Worm (Caenorhabditis elegans) whole organism, L3 larva: ENCODE data around the gene sulp-8.

Source experiments
- ama-1 ChIP-seq: fragments of 150-350 bp; optimal IDR thresholded peaks from 2 replicates; lab custom pipeline; 2018
- ceh-16 ChIP-seq: sonication (generic microtip); optimal IDR thresholded peaks from 2 replicates; lab custom pipeline; 2017; ENCODE audit warnings: missing biosample characterization, missing genetic modification characterization
- ceh-28 ChIP-seq: fragments of 150-350 bp; optimal IDR thresholded peaks from 2 replicates; lab custom pipeline; 2014; ENCODE audit warnings: missing biosample characterization, missing genetic modification reagents, missing genetic modification characterization
- ceh-82 ChIP-seq: fragments of 150-350 bp; optimal IDR thresholded peaks from 2 replicates; lab custom pipeline; 2014; ENCODE audit warnings: missing biosample characterization, missing genetic modification characterization
- daf-12 ChIP-seq: fragments of 150-350 bp; optimal IDR thresholded peaks from 2 replicates; lab custom pipeline; 2014; ENCODE audit warnings: missing biosample characterization, missing genetic modification reagents, missing genetic modification characterization
- egl-27 ChIP-seq: sonication (generic microtip); optimal IDR thresholded peaks from 4 replicates; lab custom pipeline; 2017; ENCODE audit warnings: missing biosample characterization, missing genetic modification reagents, missing genetic modification characterization
- egl-5 ChIP-seq: fragments of 150-350 bp; optimal IDR thresholded peaks from 2 replicates; lab custom pipeline; 2017; ENCODE audit warnings: missing biosample characterization, missing genetic modification reagents, missing genetic modification characterization, inconsistent platforms
- elt-1 ChIP-seq: fragments of 150-350 bp; optimal IDR thresholded peaks from 2 replicates; lab custom pipeline; 2014; ENCODE audit warnings: missing biosample characterization, missing genetic modification characterization
- elt-2 ChIP-seq: sonication (generic microtip); optimal IDR thresholded peaks from 2 replicates; lab custom pipeline; 2016; ENCODE audit warnings: missing genetic modification reagents, mild to moderate bottlenecking, missing genetic modification characterization, missing compliant biosample characterization
- eor-1 ChIP-seq, 2 experiments: fragments of 150-350 bp; optimal IDR thresholded peaks; 2 replicates each; lab custom pipeline; 2014 to 2018; ENCODE audit warnings: missing biosample characterization in 2 of 2, missing genetic modification characterization in 2 of 2
- fkh-10 ChIP-seq: sonication (generic microtip); optimal IDR thresholded peaks from 2 replicates; lab custom pipeline; 2017; ENCODE audit warnings: missing biosample characterization, missing genetic modification reagents, missing genetic modification characterization
- fkh-2 ChIP-seq: fragments of 150-350 bp; optimal IDR thresholded peaks from 2 replicates; lab custom pipeline; 2014; ENCODE audit warnings: missing biosample characterization, missing genetic modification reagents, missing genetic modification characterization
- fos-1 ChIP-seq: fragments of 150-350 bp; optimal IDR thresholded peaks from 2 replicates; lab custom pipeline; 2014; ENCODE audit warnings: missing biosample characterization, missing genetic modification characterization
- hmg-11 ChIP-seq: sonication (generic microtip); optimal IDR thresholded peaks from 2 replicates; lab custom pipeline; 2016; ENCODE audit warnings: missing genetic modification characterization, missing compliant biosample characterization
- jun-1 ChIP-seq: fragments of 150-350 bp; optimal IDR thresholded peaks from 2 replicates; lab custom pipeline; 2014; ENCODE audit warnings: missing biosample characterization, missing genetic modification reagents, missing genetic modification characterization
- lin-15B ChIP-seq: fragments of 150-350 bp; optimal IDR thresholded peaks from 2 replicates; lab custom pipeline; 2014; ENCODE audit warnings: missing biosample characterization, missing genetic modification characterization
- lin-39 ChIP-seq: fragments of 150-350 bp; optimal IDR thresholded peaks from 2 replicates; lab custom pipeline; 2018; ENCODE audit warnings: missing biosample characterization, missing genetic modification reagents, missing genetic modification characterization
- mml-1 ChIP-seq: fragments of 150-350 bp; sonication (generic microtip); optimal IDR thresholded peaks from 3 replicates; lab custom pipeline; 2014; ENCODE audit warnings: missing biosample characterization, missing genetic modification characterization
- nfya-1 ChIP-seq: sonication (generic microtip); optimal IDR thresholded peaks from 2 replicates; lab custom pipeline; 2017; ENCODE audit warnings: missing genetic modification characterization, mild to moderate bottlenecking, missing compliant biosample characterization, antibody characterized with exemption, moderate library complexity; ENCODE audit not compliant: insufficient read depth
- nhr-12 ChIP-seq: fragments of 150-350 bp; optimal IDR thresholded peaks from 2 replicates; lab custom pipeline; 2014; ENCODE audit warnings: missing biosample characterization, missing genetic modification characterization
- nhr-23 ChIP-seq: fragments of 150-350 bp; optimal IDR thresholded peaks from 2 replicates; lab custom pipeline; 2014; ENCODE audit warnings: missing biosample characterization, missing genetic modification reagents, missing genetic modification characterization
- nhr-25 ChIP-seq: sonication (generic microtip); optimal IDR thresholded peaks from 2 replicates; lab custom pipeline; 2017; ENCODE audit warnings: missing biosample characterization, missing genetic modification characterization
- nhr-67 ChIP-seq: fragments of 150-350 bp; optimal IDR thresholded peaks from 2 replicates; lab custom pipeline; 2014; ENCODE audit warnings: missing biosample characterization, missing genetic modification characterization
- nhr-76 ChIP-seq: fragments of 150-350 bp; sonication (generic microtip); optimal IDR thresholded peaks from 5 replicates; lab custom pipeline; 2014; ENCODE audit warnings: missing biosample characterization, missing genetic modification characterization
- nhr-77 ChIP-seq: fragments of 150-350 bp; optimal IDR thresholded peaks from 2 replicates; lab custom pipeline; 2014; ENCODE audit warnings: missing biosample characterization, missing genetic modification characterization
- pha-4 ChIP-seq: fragments of 150-350 bp; optimal IDR thresholded peaks from 2 replicates; lab custom pipeline; 2014; ENCODE audit warnings: missing biosample characterization, missing genetic modification reagents, missing genetic modification characterization
- sea-2 ChIP-seq: fragments of 150-350 bp; sonication (generic microtip); optimal IDR thresholded peaks from 4 replicates; lab custom pipeline; 2014; ENCODE audit warnings: missing biosample characterization, missing genetic modification reagents, missing genetic modification characterization
- skn-1 ChIP-seq: fragments of 150-350 bp; optimal IDR thresholded peaks from 2 replicates; lab custom pipeline; 2014; ENCODE audit warnings: missing biosample characterization, missing genetic modification characterization
- snpc-4 ChIP-seq: fragments of 150-350 bp; optimal IDR thresholded peaks from 2 replicates; lab custom pipeline; 2014; ENCODE audit warnings: missing biosample characterization, missing genetic modification characterization
- tbx-2 ChIP-seq: sonication (generic microtip); optimal IDR thresholded peaks from 2 replicates; lab custom pipeline; 2016; ENCODE audit warnings: mild to moderate bottlenecking, missing genetic modification characterization, missing compliant biosample characterization
- unc-39 ChIP-seq: sonication (generic microtip); optimal IDR thresholded peaks from 4 replicates; lab custom pipeline; 2017; ENCODE audit warnings: missing biosample characterization, missing genetic modification characterization
- unc-62 ChIP-seq: fragments of 150-350 bp; sonication (generic microtip); optimal IDR thresholded peaks from 4 replicates; lab custom pipeline; 2014; ENCODE audit warnings: missing biosample characterization, missing genetic modification reagents, missing genetic modification characterization
- zag-1 ChIP-seq: fragments of 150-350 bp; optimal IDR thresholded peaks from 2 replicates; lab custom pipeline; 2014; ENCODE audit warnings: missing biosample characterization, missing genetic modification characterization
- ztf-11 ChIP-seq: fragments of 150-350 bp; optimal IDR thresholded peaks from 2 replicates; lab custom pipeline; 2014; ENCODE audit warnings: missing biosample characterization, missing genetic modification characterization

Gene sulp-8

ce11 chrV:9706592-9706991 is 33.1 kb upstream of the sulp-8 start:
- TF ChIP-seq ama-1 (lab: Kevin White, UChicago) (no peak), unc-39 (tag; lab: Kevin White, UChicago) (no peak), zag-1 (tag; lab: Kevin White, UChicago) (no peak), jun-1 (no peak), eor-1 (tag; optimal IDR thresholded peaks at IDR 0.05; lab: Kevin White, UChicago) (no peak), unc-62 (GFP tag; lab: Kevin White, UChicago) (no peak), skn-1 (tag; lab: Kevin White, UChicago) (no peak), nhr-67 (tag; lab: Kevin White, UChicago) (no peak), hmg-11 (tag; lab: Kevin White, UChicago) (no peak), nhr-23 (tag; lab: Kevin White, UChicago) (no peak), nfya-1 (tag; lab: Kevin White, UChicago) (no peak), ceh-16 (no peak), sea-2 (GFP tag; lab: Kevin White, UChicago) (no peak), elt-2 (tag; lab: Kevin White, UChicago) (no peak), nhr-77 (tag; lab: Kevin White, UChicago) (no peak), mml-1 (tag; lab: Kevin White, UChicago) (no peak), egl-27 (tag; lab: Kevin White, UChicago) (no peak), egl-5 (tag; lab: Kevin White, UChicago) (no peak), daf-12 (tag; lab: Kevin White, UChicago) (no peak)

- peak; percentile 13 for TF ChIP-seq elt-1 (tag; lab: Kevin White, UChicago)
- TF ChIP-seq nhr-25 (tag; lab: Kevin White, UChicago): peak; percentile 65
- TF ChIP-seq nfya-1 (tag; lab: Kevin White, UChicago): peak; percentile 64
- TF ChIP-seq tbx-2 (tag; lab: Kevin White, UChicago): no peak
- peak; percentile 24 for TF ChIP-seq ama-1 (lab: Kevin White, UChicago)
- TF ChIP-seq fos-1 (tag; lab: Kevin White, UChicago): no peak
- peak; percentile 52 for TF ChIP-seq hmg-11 (tag; lab: Kevin White, UChicago)
- no peak for TF ChIP-seq nhr-23 (tag; lab: Kevin White, UChicago)
- TF ChIP-seq jun-1: no peak
- no peak for TF ChIP-seq elt-2 (tag; lab: Kevin White, UChicago)
- peak; percentile 70 for TF ChIP-seq ceh-28 (tag; lab: Kevin White, UChicago)
- TF ChIP-seq egl-5 (tag; lab: Kevin White, UChicago): peak; percentile 59
- TF ChIP-seq pha-4: peak; percentile 48
- peak; percentile 62 for TF ChIP-seq skn-1 (tag; lab: Kevin White, UChicago)
- TF ChIP-seq ztf-11: no peak
- TF ChIP-seq nhr-77 (tag; lab: Kevin White, UChicago): no peak
- peak; percentile 80 for TF ChIP-seq lin-39 (tag; lab: Kevin White, UChicago)
- TF ChIP-seq lin-15B (tag; lab: Kevin White, UChicago): peak; percentile 32
- TF ChIP-seq snpc-4: peak; percentile 7
Observed at ce11 chrV:9704399-9704798, 30.9 kb upstream of the sulp-8 start.

ce11 chrV:9703549-9703948 is 30.1 kb upstream of the sulp-8 start:
- TF ChIP-seq nfya-1 (tag; lab: Kevin White, UChicago) (no peak), ceh-16 (no peak), egl-27 (tag; lab: Kevin White, UChicago) (no peak), ama-1 (lab: Kevin White, UChicago) (no peak), nhr-76 (no peak), fkh-10 (GFP tag; lab: Kevin White, UChicago) (no peak), jun-1 (no peak), nhr-25 (tag; lab: Kevin White, UChicago) (no peak)

ce11 chrV:9702755-9703154 is 29.3 kb upstream of the sulp-8 start, which contains the start of gene xbx-6:
TSS of gene xbx-6 (plus strand) at chrV:9703055.
- TF ChIP-seq elt-2 (tag; lab: Kevin White, UChicago) (no peak), snpc-4 (no peak), tbx-2 (tag; lab: Kevin White, UChicago) (no peak), ceh-82 (tag; lab: Kevin White, UChicago) (no peak), egl-27 (tag; lab: Kevin White, UChicago) (no peak), nhr-12 (tag; lab: Kevin White, UChicago) (no peak), nhr-67 (tag; lab: Kevin White, UChicago) (no peak), egl-5 (tag; lab: Kevin White, UChicago) (no peak), fkh-2 (no peak), nfya-1 (tag; lab: Kevin White, UChicago) (no peak), ama-1 (lab: Kevin White, UChicago) (no peak), hmg-11 (tag; lab: Kevin White, UChicago) (no peak)
